Worm (Caenorhabditis elegans): ENCODE results near the gene grl-15.
A peak's percentile ranks its signal among the peaks of the same experiment; 100 is the strongest.

grl-15 gene

ce11 chrIII:12220820-12221219 is 15.0 kb downstream of the grl-15 start (continued):
- TF ChIP-seq ZK546.5 (tag; optimal IDR thresholded peaks at IDR 0.05), result no peak
- no peak for TF ChIP-seq Y5F2A.4 (GFP tag; optimal IDR thresholded peaks at IDR 0.05)

DNA sequence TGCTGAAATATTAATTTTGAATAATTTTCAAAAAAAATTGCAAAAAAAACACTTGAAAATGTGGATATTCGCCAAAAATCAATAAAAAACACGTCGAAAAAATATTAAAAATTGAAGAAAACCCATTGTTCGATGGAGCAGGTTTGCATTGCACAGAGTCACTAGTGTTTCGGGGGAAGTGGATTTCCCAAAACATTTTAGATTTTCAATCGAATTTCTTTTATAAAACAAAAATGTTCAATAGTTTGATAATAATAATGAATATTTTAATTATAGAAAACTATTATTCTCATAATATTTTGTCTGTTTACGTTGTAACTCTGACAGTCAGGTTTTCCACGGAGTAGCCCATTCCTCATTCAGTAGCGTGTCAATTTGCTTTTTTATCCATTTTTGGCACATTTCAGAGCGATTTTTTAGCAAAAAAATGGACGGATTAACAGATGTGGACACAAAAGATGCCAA is 17.1 kb downstream of the grl-15 start, which contains the start of the genes gex-4 and gphr-1:
Gene gex-4 (minus strand): TSS at position 2 of the 465 bp plus-strand sequence.
Gene gphr-1 (plus strand): TSS at position 415 of the 465 bp plus-strand sequence.
- TF ChIP-seq dpl-1 (GFP tag; optimal IDR thresholded peaks at IDR 0.05) (peak; percentile 52), mes-2 (tag; optimal IDR thresholded peaks at IDR 0.05; ENCODE audit: poor library complexity, severe bottlenecking) (peak; percentile 77), mep-1 (tag; optimal IDR thresholded peaks at IDR 0.05) (peak; percentile 51), lsy-2 (tag; optimal IDR thresholded peaks at IDR 0.05) (peak in 1 of 2 experiments; percentile 68), fkh-10 (GFP tag; optimal IDR thresholded peaks at IDR 0.05) (no peak), lin-29 (GFP tag; IDR thresholded peaks at IDR 0.05) (no peak), ceh-20 (GFP tag; IDR thresholded peaks at IDR 0.05) (no peak), pha-4 (GFP tag; IDR thresholded peaks at IDR 0.05) (no peak), pha-4 (tag; optimal IDR thresholded peaks at IDR 0.05) (peak; percentile 16), hif-1 (tag; optimal IDR thresholded peaks at IDR 0.05) (peak in 1 of 2 experiments; percentile 59), unc-39 (tag; optimal IDR thresholded peaks at IDR 0.05) (no peak), ces-1 (GFP tag; optimal IDR thresholded peaks at IDR 0.05) (no peak), nhr-77 (tag; optimal IDR thresholded peaks at IDR 0.05) (peak; percentile 16), dmd-8 (GFP tag; IDR thresholded peaks at IDR 0.05) (no peak), daf-16 (GFP tag; optimal IDR thresholded peaks at IDR 0.05) (no peak), daf-16 (tag; optimal IDR thresholded peaks at IDR 0.05) (no peak), rbr-2 (tag; optimal IDR thresholded peaks at IDR 0.05) (no peak), nhr-6 (tag; optimal IDR thresholded peaks at IDR 0.05) (no peak), jun-1 (tag; optimal IDR thresholded peaks at IDR 0.05) (no peak), dve-1 (tag; optimal IDR thresholded peaks at IDR 0.05; ENCODE audit: insufficient read depth) (peak; percentile 26), ztf-7 (tag; optimal IDR thresholded peaks at IDR 0.05) (peak; percentile 5), ceh-28 (tag; optimal IDR thresholded peaks at IDR 0.05) (no peak), sdz-12 (GFP tag; optimal IDR thresholded peaks at IDR 0.05) (no peak), lin-38 (GFP tag; IDR thresholded peaks at IDR 0.05) (peak; percentile 92), nhr-41 (GFP tag; IDR thresholded peaks at IDR 0.05) (no peak)

DNA sequence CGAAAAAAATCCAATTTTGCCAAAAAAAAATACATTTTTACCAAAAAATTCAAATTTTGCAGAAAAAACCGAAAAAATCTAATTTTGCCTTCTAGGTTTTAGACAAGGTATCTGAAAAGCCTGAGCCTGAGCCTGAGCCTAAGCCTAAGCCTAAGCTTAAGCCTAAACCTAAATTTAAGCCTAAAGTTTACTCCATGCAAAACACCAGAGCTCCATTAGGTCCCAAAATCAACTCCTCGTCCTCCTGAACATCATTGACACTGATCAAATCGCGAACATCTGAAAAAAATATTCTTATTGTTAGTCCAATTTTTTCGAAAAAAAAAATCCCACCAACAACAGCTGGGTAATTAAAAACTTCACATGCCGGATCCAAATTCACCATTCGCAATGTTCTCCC is 17.7 kb downstream of the grl-15 start:
- TF ChIP-seq aha-1 (tag) (peak; percentile 82), ceh-62 (tag; optimal IDR thresholded peaks at IDR 0.05) (no peak)

DNA sequence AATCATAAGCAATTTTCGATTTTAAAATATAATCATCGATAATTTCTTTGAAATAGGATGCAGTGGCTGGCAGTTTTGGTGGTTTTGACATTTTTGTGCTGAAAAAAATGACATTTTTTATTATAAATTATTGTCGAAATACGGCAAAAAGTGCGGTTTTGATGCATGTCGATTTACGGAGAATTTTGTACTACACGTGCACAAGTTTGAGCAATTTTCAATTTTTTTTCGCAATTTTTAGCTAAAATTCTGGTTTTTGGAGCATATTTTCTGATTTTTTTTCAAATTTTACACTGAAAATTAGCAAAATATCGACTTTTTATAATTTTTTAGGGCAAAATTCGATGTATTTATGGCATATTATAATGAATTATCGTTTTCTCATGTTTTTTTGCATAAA is 20.2 kb downstream of the grl-15 start, which contains the start of gene Y75B8A.13:
Gene Y75B8A.13 (minus strand): TSS at position 101 of the 400 bp plus-strand sequence.
- no peak for TF ChIP-seq unc-39 (tag; optimal IDR thresholded peaks at IDR 0.05)
- no peak for TF ChIP-seq nhr-237 (tag; optimal IDR thresholded peaks at IDR 0.05)
- no peak for TF ChIP-seq skn-1 (tag; optimal IDR thresholded peaks at IDR 0.05)
- TF ChIP-seq dve-1 (tag; optimal IDR thresholded peaks at IDR 0.05; ENCODE audit: insufficient read depth), result no peak
- TF ChIP-seq nhr-28 (tag; optimal IDR thresholded peaks at IDR 0.05), result no peak
- no peak for TF ChIP-seq snpc-4 (tag; optimal IDR thresholded peaks at IDR 0.05)
- no peak for TF ChIP-seq F44E2.7 (GFP tag; IDR thresholded peaks at IDR 0.05)
- TF ChIP-seq Y48G9A.11 (GFP tag; IDR thresholded peaks at IDR 0.05), result no peak
- no peak for TF ChIP-seq spr-1 (tag; optimal IDR thresholded peaks at IDR 0.05)
- TF ChIP-seq ceh-44 (GFP tag; IDR thresholded peaks at IDR 0.05), result no peak
- TF ChIP-seq hlh-11 (tag; optimal IDR thresholded peaks at IDR 0.05), result no peak

Data from whole organism, L4 larva.